Fruit fly (Drosophila melanogaster): Measurements from ENCODE around the gene csw.

csw gene

dm6 chrX:2106367-2106766, 12.3 kb downstream of the csw start (continued):
- no peak for TF ChIP-seq H15 (GFP tag; IDR thresholded peaks at IDR 0.05)
- peak; percentile 31 for TF ChIP-seq NfI (GFP tag; optimal IDR thresholded peaks at IDR 0.05)
- no peak for TF ChIP-seq CrebB (tag; optimal IDR thresholded peaks at IDR 0.05)
- TF ChIP-seq onecut (GFP tag; IDR thresholded peaks at IDR 0.05), result peak; percentile 24; the same call in 1 of the 2 replicates
- peak; percentile 28; the same call in 1 of the 2 replicates for TF ChIP-seq crol (GFP tag; IDR thresholded peaks at IDR 0.05)
- no peak for TF ChIP-seq tap (tag; optimal IDR thresholded peaks at IDR 0.05)
- TF ChIP-seq Taf1 (GFP tag; IDR thresholded peaks at IDR 0.05), result no peak
- no peak for TF ChIP-seq CG12299 (tag; optimal IDR thresholded peaks at IDR 0.05)
- TF ChIP-seq kni (GFP tag; optimal IDR thresholded peaks at IDR 0.05), result no peak
- TF ChIP-seq Doc2 (GFP tag; IDR thresholded peaks at IDR 0.05), result no peak
- TF ChIP-seq Xrp1 (GFP tag; IDR thresholded peaks at IDR 0.05), result no peak
- TF ChIP-seq Ets97D (GFP tag; optimal IDR thresholded peaks at IDR 0.05), result peak; percentile 79
- no peak for TF ChIP-seq Jarid2 (GFP tag; optimal IDR thresholded peaks at IDR 0.05)
- peak; percentile 3 for TF ChIP-seq CG13775 (GFP tag; optimal IDR thresholded peaks at IDR 0.05)
- no peak for TF ChIP-seq dmrt11E (tag; optimal IDR thresholded peaks at IDR 0.05)
- peak; percentile 13 for TF ChIP-seq stwl (tag; optimal IDR thresholded peaks at IDR 0.05)
- peak; percentile 14 for TF ChIP-seq CG1832 (GFP tag; optimal IDR thresholded peaks at IDR 0.05)
- TF ChIP-seq CG10209 (GFP tag; optimal IDR thresholded peaks at IDR 0.05), result no peak
- no peak for TF ChIP-seq Sin3A (optimal IDR thresholded peaks at IDR 0.05)
- TF ChIP-seq sima (GFP tag; optimal IDR thresholded peaks at IDR 0.05), result no peak
- no peak for TF ChIP-seq MESR4 (GFP tag; optimal IDR thresholded peaks at IDR 0.05)
- no peak for TF ChIP-seq CG1024 (GFP tag; IDR thresholded peaks at IDR 0.05)
- TF ChIP-seq Deaf1 (tag; optimal IDR thresholded peaks at IDR 0.05), result peak; percentile 35
- TF ChIP-seq dmrt99B (tag; optimal IDR thresholded peaks at IDR 0.05), result no peak

dm6 chrX:2107782-2108409, 13.9 kb downstream of the csw start:
- TF ChIP-seq prd (optimal IDR thresholded peaks at IDR 0.05) (no peak), prd (GFP tag; IDR thresholded peaks at IDR 0.05) (no peak), CG14441 (GFP tag; IDR thresholded peaks at IDR 0.05) (peak; percentile 27; the same call in 1 of the 2 replicates), Xbp1 (GFP tag; optimal IDR thresholded peaks at IDR 0.05) (peak; percentile 3), CG6683 (GFP tag; optimal IDR thresholded peaks at IDR 0.05) (no peak), vvl (GFP tag; IDR thresholded peaks at IDR 0.05) (0 out of 2 replicates have a peak, but pooled peaks have one; percentile 38), Ptx1 (GFP tag; IDR thresholded peaks at IDR 0.05) (peak; percentile 31; the same call in 1 of the 2 replicates), CG17359 (tag; optimal IDR thresholded peaks at IDR 0.05) (peak; percentile 7), sd (tag; optimal IDR thresholded peaks at IDR 0.05) (no peak), E2f1 (GFP tag; IDR thresholded peaks at IDR 0.05) (0 out of 2 replicates have a peak, but pooled peaks have one; percentile 7), CG17912 (GFP tag; optimal IDR thresholded peaks at IDR 0.05) (no peak), dysf (GFP tag; IDR thresholded peaks at IDR 0.05) (peak; percentile 31; the same call in 1 of the 3 replicates), CG9932 (GFP tag; IDR thresholded peaks at IDR 0.05) (0 out of 2 replicates have a peak, but pooled peaks have one; percentile 12), grau (tag; optimal IDR thresholded peaks at IDR 0.05) (peak; percentile 60), lmd (GFP tag; IDR thresholded peaks at IDR 0.05) (0 out of 2 replicates have a peak, but pooled peaks have one; percentile 19), CG11093 (GFP tag; IDR thresholded peaks at IDR 0.05) (no peak), Drgx (GFP tag; IDR thresholded peaks at IDR 0.05) (peak; percentile 91), mld (GFP tag; IDR thresholded peaks at IDR 0.05; ENCODE audit: partially characterized antibody) (no peak), CG8281 (tag; optimal IDR thresholded peaks at IDR 0.05) (peak; percentile 65), row (GFP tag; IDR thresholded peaks at IDR 0.05) (peak; percentile 43; the same call in 2 of the 3 replicates), CG12299 (tag; optimal IDR thresholded peaks at IDR 0.05) (no peak)

Measured in whole organism, embryonic.